Fruit fly (Drosophila melanogaster): ENCODE data around the gene CG17562.

DNA sequence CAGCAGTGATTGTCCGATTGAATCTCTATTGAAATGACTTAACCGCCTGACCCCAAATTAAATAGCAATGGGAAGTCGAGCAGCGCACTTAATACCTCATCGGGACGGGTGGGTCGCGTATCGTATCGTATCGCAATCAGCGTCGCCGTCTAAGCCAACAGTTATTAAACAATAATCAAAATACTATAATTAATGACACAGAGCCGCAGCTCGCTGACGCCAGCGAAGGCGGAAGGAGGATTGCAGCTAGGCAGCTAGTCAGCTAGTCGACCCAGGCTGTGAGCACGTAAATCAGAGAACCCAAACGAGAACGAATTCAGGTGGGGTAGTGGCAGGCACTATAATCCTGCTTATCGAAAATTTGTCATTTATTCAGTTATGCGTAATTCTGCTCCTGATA, 6.2 kb upstream of the CG17562 start, which contains the start of gene NPF:
- TF ChIP-seq EcR (GFP tag; optimal IDR thresholded peaks at IDR 0.05) (no peak), CG4496 (GFP tag; IDR thresholded peaks at IDR 0.05) (no peak), CG13204 (GFP tag; optimal IDR thresholded peaks at IDR 0.05) (no peak), CG15710 (tag; optimal IDR thresholded peaks at IDR 0.05) (no peak), CG8159 (tag; optimal IDR thresholded peaks at IDR 0.05) (no peak)
